Worm (Caenorhabditis elegans) whole organism, L1 larva: ENCODE data around the gene F15D4.2.

Experiments
- ama-1 ChIP-seq: fragments of 150-350 bp; optimal IDR thresholded peaks from 2 replicates; lab custom pipeline; 2014
- ceh-88 ChIP-seq: fragments of 200-800 bp; sonication (Bioruptor generic); IDR thresholded peaks from 2 replicates; pipeline ENCODE4 v1.3.6; 2022; ENCODE audit warnings: missing genetic modification characterization, missing compliant biosample characterization
- efl-3 ChIP-seq: fragments of 200-800 bp; sonication (Bioruptor generic); optimal IDR thresholded peaks from 2 replicates; lab custom pipeline; 2018; ENCODE audit warnings: mild to moderate bottlenecking, missing genetic modification characterization, missing compliant biosample characterization
- hlh-17 ChIP-seq: fragments of 200-800 bp; sonication (Bioruptor generic); optimal IDR thresholded peaks from 2 replicates; lab custom pipeline; 2018; ENCODE audit warnings: missing genetic modification characterization, mild to moderate bottlenecking, missing compliant biosample characterization, moderate library complexity, borderline replicate concordance
- lir-3 ChIP-seq: sonication (generic microtip); optimal IDR thresholded peaks from 2 replicates; lab custom pipeline; 2016; ENCODE audit warnings: mild to moderate bottlenecking, missing genetic modification characterization, moderate library complexity, missing compliant biosample characterization; ENCODE audit not compliant: poor library complexity
- mep-1 ChIP-seq: fragments of 150-350 bp; optimal IDR thresholded peaks from 2 replicates; lab custom pipeline; 2014; ENCODE audit warnings: missing biosample characterization, missing genetic modification characterization
- nhr-28 ChIP-seq: fragments of 150-350 bp; optimal IDR thresholded peaks from 2 replicates; lab custom pipeline; 2014; ENCODE audit warnings: missing biosample characterization, missing genetic modification characterization
- nhr-71 ChIP-seq: sonication (generic microtip); optimal IDR thresholded peaks from 2 replicates; lab custom pipeline; 2016; ENCODE audit warnings: mild to moderate bottlenecking, missing genetic modification characterization, moderate library complexity, missing compliant biosample characterization
- nhr-90 ChIP-seq: sonication (generic microtip); optimal IDR thresholded peaks from 2 replicates; lab custom pipeline; 2016; ENCODE audit warnings: mild to moderate bottlenecking, missing genetic modification characterization, missing compliant biosample characterization; ENCODE audit not compliant: poor library complexity
- pag-3 ChIP-seq: sonication (generic microtip); optimal IDR thresholded peaks from 2 replicates; lab custom pipeline; 2017; ENCODE audit warnings: missing genetic modification characterization, mild to moderate bottlenecking, missing compliant biosample characterization, antibody characterized with exemption, borderline replicate concordance; ENCODE audit not compliant: insufficient read depth
- snpc-4 ChIP-seq: fragments of 150-350 bp; optimal IDR thresholded peaks from 2 replicates; lab custom pipeline; 2014; ENCODE audit warnings: missing biosample characterization, missing genetic modification characterization
- sptf-1 ChIP-seq: fragments of 150-350 bp; optimal IDR thresholded peaks from 2 replicates; lab custom pipeline; 2014; ENCODE audit warnings: missing biosample characterization, missing genetic modification characterization

DNA sequence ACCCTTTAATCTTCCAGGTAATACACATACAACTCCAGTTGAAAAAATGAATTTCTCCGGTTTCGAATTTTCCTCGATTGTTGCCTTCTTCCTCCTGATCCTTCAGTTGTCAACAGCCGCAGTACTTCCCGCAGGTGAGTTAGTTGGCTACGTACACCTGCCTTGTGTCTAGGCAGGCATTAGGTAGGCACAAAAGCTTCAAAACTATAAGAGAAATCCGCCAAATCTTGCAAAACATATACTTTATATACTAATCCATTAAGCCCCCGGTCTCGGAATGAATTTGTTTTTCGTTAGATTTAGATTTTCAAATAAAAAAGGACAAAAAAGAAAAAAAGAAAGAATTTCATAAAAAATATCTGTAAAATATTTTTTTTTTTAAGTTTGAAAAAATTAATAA, 19.4 kb downstream of the F15D4.2 start, which contains the start of gene flp-16:
- TF ChIP-seq mep-1 (tag; lab: Kevin White, UChicago) (no peak), pag-3 (tag; lab: Kevin White, UChicago) (no peak), lir-3 (tag; lab: Kevin White, UChicago) (no peak), ama-1 (no peak), hlh-17 (no peak), nhr-71 (tag; lab: Kevin White, UChicago) (no peak), ceh-88 (GFP tag; lab: Robert Waterston, UW) (no peak), nhr-28 (tag; lab: Kevin White, UChicago) (no peak), efl-3 (no peak), snpc-4 (tag; lab: Kevin White, UChicago) (no peak), nhr-90 (tag; lab: Kevin White, UChicago) (no peak), sptf-1 (tag; lab: Kevin White, UChicago) (no peak)
